Worm (Caenorhabditis elegans) whole organism, L4 larva: Measurements from ENCODE around the gene F59A1.6.

Experiments
- mdl-1 ChIP-seq, 2 experiments: fragments of 150-350 bp in 1 of 2; sonication (generic microtip) in 1 of 2; optimal IDR thresholded peaks; 2 replicates each; lab custom pipeline; 2014 to 2017; ENCODE audit warnings: missing biosample characterization in 2 of 2, missing genetic modification characterization in 2 of 2
- mes-2 ChIP-seq: sonication (generic microtip); optimal IDR thresholded peaks from 2 replicates; lab custom pipeline; 2016; ENCODE audit warnings: missing genotype, mild to moderate bottlenecking, missing genetic modification characterization, missing compliant biosample characterization; ENCODE audit not compliant: poor library complexity, severe bottlenecking
- pqm-1 ChIP-seq: sonication (generic microtip); optimal IDR thresholded peaks from 2 replicates; lab custom pipeline; 2017; ENCODE audit warnings: missing biosample characterization, missing genetic modification characterization
- skn-1 ChIP-seq: fragments of 150-350 bp; optimal IDR thresholded peaks from 2 replicates; lab custom pipeline; 2014; ENCODE audit warnings: missing biosample characterization, missing genetic modification characterization

DNA sequence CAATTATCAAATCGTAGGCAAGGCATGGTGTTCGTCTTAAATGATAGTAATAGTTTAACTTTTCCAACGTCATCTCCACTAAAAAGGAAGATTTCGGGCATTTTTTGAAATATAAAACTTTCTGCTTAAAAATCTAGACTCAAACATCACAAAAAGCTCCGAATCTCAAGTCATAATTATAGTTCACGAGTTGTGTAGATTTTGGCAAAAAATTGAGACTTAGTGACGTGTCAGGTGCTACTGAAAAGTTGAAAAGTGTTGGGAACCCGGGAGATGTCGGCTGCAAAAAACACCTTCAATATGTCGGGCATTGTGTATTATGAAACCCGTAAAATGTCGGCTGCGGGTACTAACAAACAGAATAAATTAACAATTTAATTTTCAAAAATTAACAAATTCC, 10.9 kb downstream of the F59A1.6 start, which contains the start of gene Y26G10.1:
- TF ChIP-seq mes-2 (no peak), mdl-1 (tag; optimal IDR thresholded peaks at IDR 0.05; lab: Kevin White, UChicago) (no peak), pqm-1 (tag; lab: Kevin White, UChicago) (no peak), skn-1 (tag; lab: Kevin White, UChicago) (no peak)
